Worm (Caenorhabditis elegans): ENCODE results near the gene F28C1.3.

The F28C1.3 gene

DNA sequence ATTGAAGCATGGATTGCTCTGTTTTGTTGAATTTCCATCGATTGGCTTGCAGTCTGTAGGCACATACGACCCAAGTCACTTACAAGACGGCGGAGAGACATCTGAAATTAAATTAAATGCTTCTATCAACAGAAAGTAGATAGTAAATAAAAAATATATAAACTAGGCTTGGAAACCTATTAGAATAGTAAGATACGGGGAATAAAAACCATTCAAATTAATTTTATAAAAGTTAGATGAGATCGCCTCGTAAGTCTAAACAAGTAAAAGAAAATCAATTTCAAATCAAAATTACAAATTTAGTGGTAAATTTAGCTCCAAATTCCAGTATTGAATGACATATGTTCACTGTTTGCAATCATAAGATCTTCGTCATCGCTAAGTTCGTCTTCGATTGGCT, 26.1 kb downstream of the F28C1.3 start, which contains the start of gene mrps-11:
Gene mrps-11 (minus strand): TSS at position 101 of the 400 bp plus-strand sequence.
- TF ChIP-seq unc-39 (tag; optimal IDR thresholded peaks at IDR 0.05) (no peak), hlh-1 (tag; optimal IDR thresholded peaks at IDR 0.05) (no peak), lin-32 (GFP tag; optimal IDR thresholded peaks at IDR 0.05) (no peak), flh-1 (GFP tag; optimal IDR thresholded peaks at IDR 0.05) (no peak), ham-2 (GFP tag; optimal IDR thresholded peaks at IDR 0.05) (no peak), nhr-76 (tag; optimal IDR thresholded peaks at IDR 0.05) (no peak), bed-3 (GFP tag; optimal IDR thresholded peaks at IDR 0.05) (no peak), cnd-1 (tag; optimal IDR thresholded peaks at IDR 0.05) (no peak), lsy-2 (tag; optimal IDR thresholded peaks at IDR 0.05) (no peak), unc-120 (tag; optimal IDR thresholded peaks at IDR 0.05; ENCODE audit: poor library complexity, severe bottlenecking) (no peak)

DNA sequence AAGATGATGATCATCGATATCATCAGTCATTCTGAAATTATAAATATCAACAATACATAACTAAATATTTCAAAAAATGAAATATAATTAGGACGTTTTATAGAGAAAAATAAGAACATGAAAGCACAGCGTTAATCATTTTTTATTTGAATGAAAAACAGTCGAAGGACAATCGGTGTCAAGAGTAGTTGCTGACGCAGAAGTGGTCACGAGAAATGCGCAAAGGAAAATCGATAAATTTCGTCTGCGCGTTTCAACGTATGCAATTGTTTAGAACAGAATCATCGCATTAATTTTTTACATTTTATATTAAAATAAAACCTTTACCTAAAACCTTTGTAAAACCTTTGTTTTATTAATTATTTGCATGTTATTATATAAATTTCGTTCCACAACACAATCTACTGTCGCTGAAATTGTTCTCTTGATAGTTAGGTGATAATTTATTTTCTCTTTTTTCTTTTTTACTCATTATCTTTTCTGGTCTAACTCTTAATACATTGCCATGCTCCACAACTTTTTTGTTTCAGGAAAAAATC, 29.3 kb downstream of the F28C1.3 start, which contains the start of the genes W04D2.4 and rbm-25:
Gene W04D2.4 (minus strand): TSS at position 31 of the 539 bp plus-strand sequence.
Gene rbm-25 (plus strand): TSS at position 489 of the 539 bp plus-strand sequence.
- no peak for TF ChIP-seq nhr-28 (tag; optimal IDR thresholded peaks at IDR 0.05)
- TF ChIP-seq lin-13 (tag; optimal IDR thresholded peaks at IDR 0.05), result peak; percentile 12
- TF ChIP-seq sem-2 (GFP tag; optimal IDR thresholded peaks at IDR 0.05), result no peak
- TF ChIP-seq elt-3 (tag; optimal IDR thresholded peaks at IDR 0.05), result no peak
- TF ChIP-seq nhr-237 (tag; optimal IDR thresholded peaks at IDR 0.05), result peak; percentile 49
- TF ChIP-seq lsy-2 (tag; optimal IDR thresholded peaks at IDR 0.05), result peak; percentile 60
- no peak for TF ChIP-seq drap-1 (GFP tag; optimal IDR thresholded peaks at IDR 0.05)
- TF ChIP-seq elt-1 (tag; optimal IDR thresholded peaks at IDR 0.05; ENCODE audit: borderline replicate concordance, insufficient read depth), result no peak
- TF ChIP-seq mep-1 (tag; optimal IDR thresholded peaks at IDR 0.05), result peak; percentile 70
- no peak for TF ChIP-seq blmp-1 (tag; optimal IDR thresholded peaks at IDR 0.05)
- TF ChIP-seq flh-1 (GFP tag; optimal IDR thresholded peaks at IDR 0.05), result no peak
- peak; percentile 11 for TF ChIP-seq nhr-2 (tag; optimal IDR thresholded peaks at IDR 0.05)
- TF ChIP-seq unc-39 (tag; optimal IDR thresholded peaks at IDR 0.05), result no peak
- no peak for TF ChIP-seq ham-2 (GFP tag; optimal IDR thresholded peaks at IDR 0.05)
- TF ChIP-seq hlh-1 (tag; optimal IDR thresholded peaks at IDR 0.05), result no peak
- no peak for TF ChIP-seq unc-62 (GFP tag; optimal IDR thresholded peaks at IDR 0.05)
- peak; percentile 58 for TF ChIP-seq ces-1 (GFP tag; optimal IDR thresholded peaks at IDR 0.05)
- TF ChIP-seq snpc-4 (tag; optimal IDR thresholded peaks at IDR 0.05), result no peak
- TF ChIP-seq pha-4 (tag; optimal IDR thresholded peaks at IDR 0.05), result peak; percentile 70
- no peak for TF ChIP-seq zip-8 (tag; optimal IDR thresholded peaks at IDR 0.05)
- TF ChIP-seq sptf-1 (tag; optimal IDR thresholded peaks at IDR 0.05), result no peak
- no peak for TF ChIP-seq tbx-8 (GFP tag; optimal IDR thresholded peaks at IDR 0.05)
- TF ChIP-seq mab-5 (tag; optimal IDR thresholded peaks at IDR 0.05), result no peak
- no peak for TF ChIP-seq ztf-11 (tag; optimal IDR thresholded peaks at IDR 0.05)
- TF ChIP-seq cnd-1 (tag; optimal IDR thresholded peaks at IDR 0.05), result no peak
- TF ChIP-seq mls-2 (tag; optimal IDR thresholded peaks at IDR 0.05), result no peak
- TF ChIP-seq bed-3 (GFP tag; optimal IDR thresholded peaks at IDR 0.05), result no peak
- no peak for TF ChIP-seq unc-120 (tag; optimal IDR thresholded peaks at IDR 0.05; ENCODE audit: poor library complexity, severe bottlenecking)
- no peak for TF ChIP-seq nhr-76 (tag; optimal IDR thresholded peaks at IDR 0.05)
- TF ChIP-seq nhr-12 (tag; optimal IDR thresholded peaks at IDR 0.05), result no peak
- TF ChIP-seq lin-32 (GFP tag; optimal IDR thresholded peaks at IDR 0.05), result no peak
- TF ChIP-seq ceh-39 (tag; optimal IDR thresholded peaks at IDR 0.05), result peak; percentile 77
- TF ChIP-seq ceh-83 (GFP tag; optimal IDR thresholded peaks at IDR 0.05), result no peak
- no peak for TF ChIP-seq ceh-43 (GFP tag; optimal IDR thresholded peaks at IDR 0.05)
- TF ChIP-seq M03D4.4 (tag; optimal IDR thresholded peaks at IDR 0.05), result no peak

DNA sequence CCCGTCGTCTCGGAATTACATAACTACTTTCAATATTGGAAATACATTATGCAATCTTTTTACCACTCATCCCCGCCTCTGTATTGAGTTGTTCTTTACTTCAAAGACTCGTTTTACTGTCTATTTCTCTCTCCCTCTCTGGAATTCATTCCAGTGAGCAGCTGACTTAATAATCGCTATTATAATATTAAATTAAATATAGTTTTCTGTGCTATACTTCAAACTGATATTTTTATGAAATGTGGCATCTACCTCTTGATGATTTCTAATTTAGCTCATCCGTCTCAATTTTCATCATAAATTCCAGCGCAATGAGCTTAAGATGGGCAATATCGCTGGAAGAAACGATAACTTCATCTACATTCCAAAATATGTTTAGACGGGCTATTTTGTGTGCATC, 35.0 kb downstream of the F28C1.3 start, which contains the start of gene T28H10.1:
Gene T28H10.1 (plus strand): TSS at position 301 of the 400 bp plus-strand sequence.
- TF ChIP-seq nhr-28 (tag; optimal IDR thresholded peaks at IDR 0.05), result no peak

DNA sequence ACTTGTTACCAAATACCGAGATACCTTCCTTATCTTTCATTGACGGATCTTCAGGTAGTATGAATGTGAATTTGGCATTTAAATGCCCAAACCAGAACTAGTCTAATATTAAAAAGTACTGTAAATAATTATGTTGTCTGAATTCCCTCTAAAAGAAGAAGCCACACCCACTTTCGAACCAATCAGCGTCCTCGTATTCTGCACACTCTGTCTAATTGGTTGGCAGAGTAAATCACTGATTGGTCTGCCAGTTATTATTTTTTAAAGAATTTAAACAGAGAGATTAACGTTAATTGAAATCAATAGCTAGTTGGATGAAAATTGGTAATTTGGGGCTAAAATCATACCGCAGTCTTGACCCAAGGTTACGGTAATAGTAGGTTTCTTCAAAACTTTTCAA, 37.3 kb downstream of the F28C1.3 start:
- TF ChIP-seq snpc-4 (tag; optimal IDR thresholded peaks at IDR 0.05) (no peak), sem-2 (GFP tag; optimal IDR thresholded peaks at IDR 0.05) (no peak)
